Comparison of ENCODE assay signal across 5 worm cellular contexts in the genomic region with DNA sequence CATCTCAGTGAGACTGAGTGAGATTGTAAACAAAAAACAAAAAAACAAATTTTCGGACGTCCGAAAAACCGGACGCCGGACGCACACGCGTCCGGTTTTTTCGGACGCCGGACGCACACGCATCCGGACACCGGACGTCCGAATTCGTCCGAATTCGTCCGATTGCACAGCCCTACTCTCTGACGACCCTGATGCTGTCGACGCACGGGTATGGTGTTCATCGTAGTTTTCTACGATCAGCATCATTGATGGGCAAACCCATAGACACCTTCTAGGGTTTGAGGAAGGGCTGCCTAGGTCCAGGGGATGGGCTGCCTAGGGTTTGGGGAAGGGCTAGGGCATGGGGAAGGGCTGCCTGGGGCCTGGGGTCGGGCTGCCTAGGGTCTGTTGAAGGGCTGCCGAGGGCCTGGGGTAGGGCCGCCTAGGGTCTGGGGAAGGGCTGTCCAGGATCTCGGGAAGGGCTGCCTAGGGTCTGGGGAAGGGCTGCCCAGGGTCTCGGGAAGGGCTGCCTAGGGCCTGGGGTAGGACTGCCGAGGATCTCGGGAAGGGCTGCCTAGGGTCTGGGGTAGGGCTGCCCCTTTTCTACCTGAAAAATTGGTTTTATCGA.
A peak's percentile ranks its signal among the peaks of the same experiment; 100 is the strongest.
TF ChIP-seq lines count a peak whose summit lies in the region.

No protein-coding gene starts in this region.

TF ChIP-seq in whole organism, L1 larva, 84 proteins besides CTCF, POLR2A, EP300 and RAD21:
- TF ChIP-seq lir-3 (tag; optimal IDR thresholded peaks at IDR 0.05; lab: Kevin White, UChicago; ENCODE audit: poor library complexity), result no peak
- peak; percentile 65 for TF ChIP-seq ceh-8 (GFP tag; optimal IDR thresholded peaks at IDR 0.05; lab: Kevin White, UChicago)
TF ChIP-seq in whole organism, L1 larva: peak in this region for 1.

TF ChIP-seq in whole organism, L4 larva, 104 proteins besides CTCF, POLR2A, EP300 and RAD21:
- TF ChIP-seq snpc-1.2 (GFP tag; IDR thresholded peaks at IDR 0.05; lab: Robert Waterston, UW) (peak; percentile 49; the same call in 1 of the 2 replicates), lin-38 (GFP tag; IDR thresholded peaks at IDR 0.05; lab: Robert Waterston, UW) (peak; percentile 22; the same call in 1 of the 2 replicates), set-16 (GFP tag; IDR thresholded peaks at IDR 0.05; lab: Robert Waterston, UW) (peak; percentile 98), madf-5 (GFP tag; IDR thresholded peaks at IDR 0.05; lab: Robert Waterston, UW) (0 out of 4 replicates have a peak, but pooled peaks of 1 of the 2 experiments have one; percentile 4), T20F7.1 (GFP tag; optimal IDR thresholded peaks at IDR 0.05; lab: Kevin White, UChicago) (no peak)
TF ChIP-seq in whole organism, L4 larva: peak in this region for 4.

TF ChIP-seq in whole organism, early embryonic, 17 proteins besides CTCF, POLR2A, EP300 and RAD21:
- TF ChIP-seq flt-1 (GFP tag; IDR thresholded peaks at IDR 0.05; lab: Robert Waterston, UW), result no peak
- peak; percentile 64; the same call in 1 of the 2 replicates for TF ChIP-seq scrt-1 (GFP tag; IDR thresholded peaks at IDR 0.05; lab: Robert Waterston, UW)
TF ChIP-seq in whole organism, early embryonic: peak in this region for 1.

TF ChIP-seq in whole organism, midembryonic, 9 proteins besides CTCF, POLR2A, EP300 and RAD21:
- TF ChIP-seq flt-1 (GFP tag; IDR thresholded peaks at IDR 0.05; lab: Robert Waterston, UW) (peak; percentile 57; the same call in 1 of the 2 replicates), cog-1 (tag; optimal IDR thresholded peaks at IDR 0.05; lab: Kevin White, UChicago) (no peak)

TF ChIP-seq in whole organism, young adult, 124 proteins besides CTCF, POLR2A, EP300 and RAD21 (continues in another document):
- TF ChIP-seq ztf-26 (tag; optimal IDR thresholded peaks at IDR 0.05; lab: Kevin White, UChicago), result no peak
- TF ChIP-seq K12H6.12 (tag; optimal IDR thresholded peaks at IDR 0.05; lab: Kevin White, UChicago), result no peak
- TF ChIP-seq dox-1 (GFP tag; IDR thresholded peaks at IDR 0.05; lab: Robert Waterston, UW), result no peak
- no peak for TF ChIP-seq rec-8 (tag; optimal IDR thresholded peaks at IDR 0.05; lab: Kevin White, UChicago)
- TF ChIP-seq hlh-26 (GFP tag; conservative IDR thresholded peaks at IDR 0.05; lab: Robert Waterston, UW), result no peak
- no peak for TF ChIP-seq somi-1 (GFP tag; optimal IDR thresholded peaks at IDR 0.05; lab: Kevin White, UChicago)
- no peak for TF ChIP-seq Y67H2A.10 (GFP tag; conservative IDR thresholded peaks at IDR 0.05; lab: Robert Waterston, UW)
- no peak for TF ChIP-seq aptf-2 (GFP tag; conservative IDR thresholded peaks at IDR 0.05; lab: Robert Waterston, UW)
- TF ChIP-seq hmg-20 (GFP tag; IDR thresholded peaks at IDR 0.05; lab: Robert Waterston, UW), result 0 out of 2 replicates have a peak, but pooled peaks have one; percentile 37
- no peak for TF ChIP-seq F52B5.7 (tag; optimal IDR thresholded peaks at IDR 0.05; lab: Kevin White, UChicago)
- TF ChIP-seq ztf-22 (GFP tag; optimal IDR thresholded peaks at IDR 0.05; lab: Kevin White, UChicago), result no peak
- TF ChIP-seq snpc-3.4 (tag; optimal IDR thresholded peaks at IDR 0.05; lab: Kevin White, UChicago), result no peak
- no peak for TF ChIP-seq lsy-27 (tag; optimal IDR thresholded peaks at IDR 0.05; lab: Kevin White, UChicago; ENCODE audit: borderline replicate concordance, insufficient read depth)
- 0 out of 2 replicates have a peak, but pooled peaks have one; percentile 86 for TF ChIP-seq F37B4.10 (GFP tag; IDR thresholded peaks at IDR 0.05; lab: Robert Waterston, UW)
- no peak for TF ChIP-seq mes-4 (tag; optimal IDR thresholded peaks at IDR 0.05; lab: Kevin White, UChicago)
- no peak for TF ChIP-seq repo-1 (tag; optimal IDR thresholded peaks at IDR 0.05; lab: Kevin White, UChicago)
- no peak for TF ChIP-seq tbx-9 (tag; optimal IDR thresholded peaks at IDR 0.05; lab: Kevin White, UChicago; ENCODE audit: borderline replicate concordance)
- TF ChIP-seq D2030.7 (GFP tag; IDR thresholded peaks at IDR 0.05; lab: Robert Waterston, UW), result peak; percentile 26; the same call in 1 of the 2 replicates
- no peak for TF ChIP-seq ztf-3 (GFP tag; optimal IDR thresholded peaks at IDR 0.05; lab: Kevin White, UChicago)
- TF ChIP-seq snpc-1.3 (tag; optimal IDR thresholded peaks at IDR 0.05; lab: Kevin White, UChicago; ENCODE audit: insufficient read depth), result no peak
- TF ChIP-seq mel-28 (tag; optimal IDR thresholded peaks at IDR 0.05; lab: Kevin White, UChicago; ENCODE audit: borderline replicate concordance), result no peak
- TF ChIP-seq atf-7 (tag; optimal IDR thresholded peaks at IDR 0.05; lab: Kevin White, UChicago), result no peak
- TF ChIP-seq C06A6.2 (GFP tag; conservative IDR thresholded peaks at IDR 0.05; lab: Robert Waterston, UW), result no peak
- TF ChIP-seq F55B11.4 (tag; optimal IDR thresholded peaks at IDR 0.05; lab: Kevin White, UChicago; ENCODE audit: borderline replicate concordance, insufficient read depth), result no peak
- TF ChIP-seq F33H1.4 (GFP tag; IDR thresholded peaks at IDR 0.05; lab: Robert Waterston, UW), result 0 out of 2 replicates have a peak, but pooled peaks have one; percentile 11
- TF ChIP-seq C17E4.6 (GFP tag; IDR thresholded peaks at IDR 0.05; lab: Robert Waterston, UW), result peak; percentile 52; the same call in 1 of the 2 replicates
- TF ChIP-seq rpc-1 (optimal IDR thresholded peaks at IDR 0.05; lab: Kevin White, UChicago), result no peak
- no peak for TF ChIP-seq rpc-1 (tag; optimal IDR thresholded peaks at IDR 0.05; lab: Kevin White, UChicago)
- TF ChIP-seq K11D2.4 (GFP tag; IDR thresholded peaks at IDR 0.05; lab: Robert Waterston, UW), result no peak
- TF ChIP-seq gei-17 (GFP tag; optimal IDR thresholded peaks at IDR 0.05; lab: Kevin White, UChicago), result no peak
- TF ChIP-seq hlh-12 (tag; optimal IDR thresholded peaks at IDR 0.05; lab: Kevin White, UChicago), result no peak
- TF ChIP-seq let-607 (tag; optimal IDR thresholded peaks at IDR 0.05; lab: Kevin White, UChicago), result no peak
- TF ChIP-seq egrh-3 (GFP tag; IDR thresholded peaks at IDR 0.05; lab: Robert Waterston, UW), result peak; percentile 97
- no peak for TF ChIP-seq ama-1 (optimal IDR thresholded peaks at IDR 0.05; lab: Kevin White, UChicago)
- no peak for TF ChIP-seq ama-1 (GFP tag; optimal IDR thresholded peaks at IDR 0.05; lab: Kevin White, UChicago)
- no peak for TF ChIP-seq tlf-1 (GFP tag; optimal IDR thresholded peaks at IDR 0.05; lab: Kevin White, UChicago)
- TF ChIP-seq ceh-40 (GFP tag; IDR thresholded peaks at IDR 0.05; lab: Robert Waterston, UW), result no peak
- TF ChIP-seq ekl-4 (GFP tag; IDR thresholded peaks at IDR 0.05; lab: Robert Waterston, UW), result peak; percentile 43; the same call in 1 of the 2 replicates
- TF ChIP-seq nhr-179 (tag; optimal IDR thresholded peaks at IDR 0.05; lab: Kevin White, UChicago), result no peak
- TF ChIP-seq B0019.2 (GFP tag; conservative IDR thresholded peaks at IDR 0.05; lab: Robert Waterston, UW), result no peak
- TF ChIP-seq nfyb-1 (GFP tag; IDR thresholded peaks at IDR 0.05; lab: Robert Waterston, UW), result no peak
- TF ChIP-seq egl-44 (GFP tag; IDR thresholded peaks at IDR 0.05; lab: Robert Waterston, UW), result peak; percentile 43; the same call in 1 of the 2 replicates
- no peak for TF ChIP-seq zim-3 (tag; optimal IDR thresholded peaks at IDR 0.05; lab: Kevin White, UChicago)
- TF ChIP-seq bed-1 (GFP tag; IDR thresholded peaks at IDR 0.05; lab: Robert Waterston, UW), result no peak
- no peak for TF ChIP-seq ztf-28 (GFP tag; IDR thresholded peaks at IDR 0.05; lab: Robert Waterston, UW)
- no peak for TF ChIP-seq cebp-2 (GFP tag; IDR thresholded peaks at IDR 0.05; lab: Robert Waterston, UW)
- peak; percentile 92 for TF ChIP-seq attf-6 (GFP tag; IDR thresholded peaks at IDR 0.05; lab: Robert Waterston, UW)
- no peak for TF ChIP-seq nhr-80 (tag; optimal IDR thresholded peaks at IDR 0.05; lab: Kevin White, UChicago)
- TF ChIP-seq hmg-1.2 (GFP tag; IDR thresholded peaks at IDR 0.05; lab: Robert Waterston, UW), result 0 out of 2 replicates have a peak, but pooled peaks have one; percentile 23
- no peak for TF ChIP-seq nfya-1 (tag; optimal IDR thresholded peaks at IDR 0.05; lab: Kevin White, UChicago; ENCODE audit: borderline replicate concordance, insufficient read depth)
- peak; percentile 38 for TF ChIP-seq fkh-3 (tag; optimal IDR thresholded peaks at IDR 0.05; lab: Kevin White, UChicago)
- TF ChIP-seq rcor-1 (GFP tag; IDR thresholded peaks at IDR 0.05; lab: Robert Waterston, UW), result no peak
- no peak for TF ChIP-seq ceh-91 (GFP tag; IDR thresholded peaks at IDR 0.05; lab: Robert Waterston, UW)
- TF ChIP-seq ceh-58 (GFP tag; IDR thresholded peaks at IDR 0.05; lab: Robert Waterston, UW), result no peak
- no peak for TF ChIP-seq B0261.1 (tag; optimal IDR thresholded peaks at IDR 0.05; lab: Kevin White, UChicago)
- TF ChIP-seq T07F8.4 (tag; optimal IDR thresholded peaks at IDR 0.05; lab: Kevin White, UChicago), result no peak
- TF ChIP-seq lin-54 (GFP tag; optimal IDR thresholded peaks at IDR 0.05; lab: Kevin White, UChicago), result no peak
- TF ChIP-seq sptf-2 (GFP tag; optimal IDR thresholded peaks at IDR 0.05; lab: Kevin White, UChicago), result no peak
- no peak for TF ChIP-seq lsl-1 (GFP tag; optimal IDR thresholded peaks at IDR 0.05; lab: Kevin White, UChicago)
- no peak for TF ChIP-seq cebp-1 (GFP tag; IDR thresholded peaks at IDR 0.05; lab: Robert Waterston, UW)
- TF ChIP-seq cebp-1 (tag; optimal IDR thresholded peaks at IDR 0.05; lab: Kevin White, UChicago), result no peak
- no peak for TF ChIP-seq ceh-27 (GFP tag; optimal IDR thresholded peaks at IDR 0.05; lab: Kevin White, UChicago)
- no peak for TF ChIP-seq pbrm-1 (GFP tag; IDR thresholded peaks at IDR 0.05; lab: Robert Waterston, UW)
- TF ChIP-seq lag-1 (GFP tag; IDR thresholded peaks at IDR 0.05; lab: Robert Waterston, UW), result 0 out of 2 replicates have a peak, but pooled peaks have one; percentile 36
- TF ChIP-seq ztf-25 (GFP tag; IDR thresholded peaks at IDR 0.05; lab: Robert Waterston, UW), result no peak
- TF ChIP-seq Y53F4B.3 (GFP tag; IDR thresholded peaks at IDR 0.05; lab: Robert Waterston, UW), result no peak
- TF ChIP-seq bed-2 (GFP tag; IDR thresholded peaks at IDR 0.05; lab: Robert Waterston, UW), result no peak
- TF ChIP-seq snpc-4 (GFP tag; optimal IDR thresholded peaks at IDR 0.05; lab: Kevin White, UChicago), result no peak
- no peak for TF ChIP-seq snpc-4 (tag; optimal IDR thresholded peaks at IDR 0.05; lab: Kevin White, UChicago)
- TF ChIP-seq tbp1 (GFP tag; optimal IDR thresholded peaks at IDR 0.05; lab: Kevin White, UChicago), result no peak
